Worm (Caenorhabditis elegans) whole organism, L4 larva: ENCODE results near the gene fah-1.

Experiments
- R02D3.7 ChIP-seq: fragments of 150-350 bp; sonication (generic microtip); optimal IDR thresholded peaks from 3 replicates; lab custom pipeline; 2014; ENCODE audit warnings: missing biosample characterization, missing genetic modification characterization
- ama-1 ChIP-seq: fragments of 150-350 bp; optimal IDR thresholded peaks from 2 replicates; lab custom pipeline; 2014; ENCODE audit warnings: inconsistent platforms, mixed read lengths
- ces-1 ChIP-seq: fragments of 150-350 bp; sonication (generic microtip); optimal IDR thresholded peaks from 4 replicates; lab custom pipeline; 2014; ENCODE audit warnings: missing biosample characterization, missing genetic modification reagents, missing genetic modification characterization
- dpl-1 ChIP-seq: fragments of 150-350 bp; optimal IDR thresholded peaks from 2 replicates; lab custom pipeline; 2014; ENCODE audit warnings: missing biosample characterization, missing genetic modification reagents, missing genetic modification characterization
- fos-1 ChIP-seq: fragments of 150-350 bp; optimal IDR thresholded peaks from 2 replicates; lab custom pipeline; 2014; ENCODE audit warnings: missing biosample characterization, missing genetic modification characterization
- lin-13 ChIP-seq: fragments of 150-350 bp; optimal IDR thresholded peaks from 2 replicates; lab custom pipeline; 2014; ENCODE audit warnings: missing biosample characterization, missing genetic modification reagents, missing genetic modification characterization
- lin-39 ChIP-seq: fragments of 150-350 bp; optimal IDR thresholded peaks from 2 replicates; lab custom pipeline; 2014; ENCODE audit warnings: missing biosample characterization, missing genetic modification reagents, missing genetic modification characterization
- lir-3 ChIP-seq: sonication (generic microtip); optimal IDR thresholded peaks from 2 replicates; lab custom pipeline; 2016; ENCODE audit warnings: mild to moderate bottlenecking, missing genetic modification characterization, missing compliant biosample characterization
- lsy-2 ChIP-seq, 2 experiments: fragments of 150-350 bp in 1 of 2; sonication (generic microtip) in 1 of 2; optimal IDR thresholded peaks; 2 replicates each; lab custom pipeline; 2014 to 2017; ENCODE audit warnings: missing biosample characterization in 2 of 2, missing genetic modification characterization in 2 of 2
- madf-5 ChIP-seq, 2 experiments: fragments of 200-800 bp; sonication (Bioruptor generic); IDR thresholded peaks; 2 replicates each; pipeline ENCODE4 v1.3.6; 2022; ENCODE audit warnings: missing compliant biosample characterization in 2 of 2, missing genetic modification characterization in 2 of 2
- pha-4 ChIP-seq, 2 experiments: fragments of 150-350 bp in 1 of 2; fragments of 200-800 bp in 1 of 2; sonication (Bioruptor generic) in 1 of 2; IDR thresholded peaks in 1 of 2; optimal IDR thresholded peaks in 1 of 2; 2 replicates each; pipeline versions ENCODE4 v1.3.6 to Lab custom; 2014 to 2022; ENCODE audit warnings: missing genetic modification characterization in 2 of 2, missing genetic modification reagents in 2 of 2, missing biosample characterization in 1 of 2, missing compliant biosample characterization in 1 of 2
- skn-1 ChIP-seq: fragments of 150-350 bp; optimal IDR thresholded peaks from 2 replicates; lab custom pipeline; 2014; ENCODE audit warnings: missing biosample characterization, missing genetic modification characterization
- unc-62 ChIP-seq, 3 experiments: fragments of 150-350 bp in 1 of 3; sonication (generic microtip); optimal IDR thresholded peaks in 2 of 3; peaks in 1 of 3; 1 replicate in 1 of 3; 2 replicates in 2 of 3; lab custom pipeline; 2014 to 2017; ENCODE audit warnings: missing biosample characterization in 3 of 3, missing genetic modification characterization in 3 of 3, missing genetic modification reagents in 3 of 3, missing genotype in 1 of 3
- ztf-11 ChIP-seq: fragments of 150-350 bp; optimal IDR thresholded peaks from 2 replicates; lab custom pipeline; 2014; ENCODE audit warnings: missing biosample characterization, missing genetic modification characterization

ce11 chrX:6435812-6436211 lies 12.9 kb downstream of the fah-1 start:
- TF ChIP-seq ces-1 (GFP tag; lab: Kevin White, UChicago) = no peak
- no peak for TF ChIP-seq lin-39 (tag; lab: Kevin White, UChicago)
- no peak for TF ChIP-seq ama-1
- no peak for TF ChIP-seq lsy-2 (tag; optimal IDR thresholded peaks at IDR 0.05; lab: Kevin White, UChicago)
- TF ChIP-seq lin-13 = no peak
- TF ChIP-seq pha-4 (GFP tag; IDR thresholded peaks at IDR 0.05; lab: Robert Waterston, UW) = no peak
- TF ChIP-seq pha-4 (tag; optimal IDR thresholded peaks at IDR 0.05; lab: Kevin White, UChicago) = no peak
- TF ChIP-seq R02D3.7 (tag; lab: Kevin White, UChicago) = no peak
- TF ChIP-seq fos-1 (tag; lab: Kevin White, UChicago) = no peak
- TF ChIP-seq ztf-11 = no peak
- no peak for TF ChIP-seq unc-62 (GFP tag; optimal IDR thresholded peaks at IDR 0.05 in 1 of 2; lab: Kevin White, UChicago)
- no peak for TF ChIP-seq unc-62 (tag; optimal IDR thresholded peaks at IDR 0.05; lab: Kevin White, UChicago)
- TF ChIP-seq skn-1 (tag; lab: Kevin White, UChicago) = no peak
- TF ChIP-seq dpl-1 = no peak
- TF ChIP-seq lir-3 (tag; lab: Kevin White, UChicago) = no peak
- TF ChIP-seq madf-5 (GFP tag; IDR thresholded peaks at IDR 0.05; lab: Robert Waterston, UW) = no peak
